Worm (Caenorhabditis elegans) whole organism, L2 larva: ENCODE data around the gene fbxa-65.

ENCODE experiments used
- C34F6.9 ChIP-seq: fragments of 150-350 bp; optimal IDR thresholded peaks from 2 replicates; lab custom pipeline; 2014; ENCODE audit warnings: missing biosample characterization, missing genetic modification characterization
- F13H6.1 ChIP-seq: sonication (generic microtip); optimal IDR thresholded peaks from 2 replicates; lab custom pipeline; 2016; ENCODE audit warnings: missing genetic modification characterization, missing compliant biosample characterization
- R02D3.7 ChIP-seq: fragments of 150-350 bp; optimal IDR thresholded peaks from 2 replicates; lab custom pipeline; 2014; ENCODE audit warnings: missing biosample characterization, missing genetic modification characterization
- blmp-1 ChIP-seq: sonication (generic microtip); optimal IDR thresholded peaks from 2 replicates; lab custom pipeline; 2017; ENCODE audit warnings: missing genetic modification characterization, mild to moderate bottlenecking, missing compliant biosample characterization, antibody characterized with exemption, moderate library complexity; ENCODE audit not compliant: insufficient read depth
- egl-27 ChIP-seq: sonication (generic microtip); optimal IDR thresholded peaks from 3 replicates; lab custom pipeline; 2017; ENCODE audit warnings: missing biosample characterization, missing genetic modification reagents, missing genetic modification characterization
- elt-3 ChIP-seq: sonication (generic microtip); optimal IDR thresholded peaks from 2 replicates; lab custom pipeline; 2017; ENCODE audit warnings: missing biosample characterization, missing genetic modification characterization
- fos-1 ChIP-seq: fragments of 150-350 bp; optimal IDR thresholded peaks from 2 replicates; lab custom pipeline; 2014; ENCODE audit warnings: missing biosample characterization, missing genetic modification characterization
- lin-39 ChIP-seq: fragments of 150-350 bp; optimal IDR thresholded peaks from 2 replicates; lab custom pipeline; 2014; ENCODE audit warnings: missing biosample characterization, missing genetic modification reagents, missing genetic modification characterization
- lsy-2 ChIP-seq, 2 experiments: fragments of 150-350 bp in 1 of 2; sonication (generic microtip) in 1 of 2; optimal IDR thresholded peaks; 2 replicates each; lab custom pipeline; 2014 to 2017; ENCODE audit warnings: missing biosample characterization in 2 of 2, missing genetic modification characterization in 2 of 2
- nhr-11 ChIP-seq: fragments of 150-350 bp; optimal IDR thresholded peaks from 2 replicates; lab custom pipeline; 2014; ENCODE audit warnings: missing biosample characterization, missing genetic modification characterization
- nhr-21 ChIP-seq: fragments of 150-350 bp; optimal IDR thresholded peaks from 2 replicates; lab custom pipeline; 2014; ENCODE audit warnings: missing biosample characterization, missing genetic modification characterization
- nhr-25 ChIP-seq: fragments of 150-350 bp; sonication (generic microtip); optimal IDR thresholded peaks from 3 replicates; lab custom pipeline; 2014; ENCODE audit warnings: missing biosample characterization, missing genetic modification characterization

The fbxa-65 gene

DNA sequence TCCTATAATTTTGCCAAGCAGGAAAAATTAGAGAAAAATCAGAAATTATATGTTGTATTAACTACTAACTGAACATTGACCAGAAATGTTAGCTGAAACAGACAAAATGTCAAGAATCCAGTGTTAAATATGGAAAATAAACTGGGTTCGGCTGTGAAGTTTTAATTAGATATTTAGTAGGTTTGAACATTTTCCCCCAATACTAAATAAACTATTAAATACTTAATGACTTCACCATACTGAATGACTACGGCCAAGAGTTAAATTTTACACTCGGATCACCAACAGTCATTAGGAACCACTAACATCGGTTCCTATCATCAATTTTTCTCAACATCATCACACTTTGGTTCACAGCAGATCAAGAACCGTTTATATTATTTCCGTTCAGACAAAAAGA is 50.9 kb downstream of the fbxa-65 start:
- TF ChIP-seq R02D3.7 (tag; lab: Kevin White, UChicago) (no peak), nhr-25 (tag; lab: Kevin White, UChicago) (no peak), elt-3 (tag; lab: Kevin White, UChicago) (no peak), nhr-21 (no peak), lsy-2 (tag; optimal IDR thresholded peaks at IDR 0.05; lab: Kevin White, UChicago) (no peak), F13H6.1 (no peak), egl-27 (tag; lab: Kevin White, UChicago) (no peak), fos-1 (tag; lab: Kevin White, UChicago) (no peak), blmp-1 (tag; lab: Kevin White, UChicago) (no peak), C34F6.9 (tag; lab: Kevin White, UChicago) (no peak), nhr-11 (tag; lab: Kevin White, UChicago) (no peak), lin-39 (tag; lab: Kevin White, UChicago) (no peak)
